Worm (Caenorhabditis elegans): ENCODE measurements around the gene glt-6.

ce11 chrIV:7500924-7501323, 2.5 kb upstream of the glt-6 start:
- TF ChIP-seq scrt-1 (GFP tag; IDR thresholded peaks at IDR 0.05) (no peak), tbx-11 (GFP tag; IDR thresholded peaks at IDR 0.05) (no peak), ets-7 (tag; optimal IDR thresholded peaks at IDR 0.05) (no peak), pes-1 (GFP tag; IDR thresholded peaks at IDR 0.05) (no peak), aly-1 (tag; optimal IDR thresholded peaks at IDR 0.05) (no peak), tra-4 (tag; optimal IDR thresholded peaks at IDR 0.05) (no peak), ama-1 (optimal IDR thresholded peaks at IDR 0.05) (no peak), flt-1 (GFP tag; IDR thresholded peaks at IDR 0.05) (no peak), ceh-13 (GFP tag; optimal IDR thresholded peaks at IDR 0.05) (no peak), hmbx-1 (tag; optimal IDR thresholded peaks at IDR 0.05) (no peak), F13C5.2 (tag; optimal IDR thresholded peaks at IDR 0.05) (no peak), hnd-1 (tag; optimal IDR thresholded peaks at IDR 0.05) (no peak), B0310.2 (tag; optimal IDR thresholded peaks at IDR 0.05) (no peak)

Measured in whole organism, early embryonic.